Worm (Caenorhabditis elegans) whole organism, midembryonic: ENCODE results near the gene srg-31.

ENCODE experiments used
- T22C8.4 ChIP-seq: fragments of 200-800 bp; sonication (Bioruptor generic); IDR thresholded peaks from 2 replicates; pipeline ENCODE4 v1.3.6; 2022; ENCODE audit warnings: missing genetic modification characterization, missing compliant biosample characterization
- cog-1 ChIP-seq: sonication (generic microtip); optimal IDR thresholded peaks from 2 replicates; lab custom pipeline; 2016; ENCODE audit warnings: missing genetic modification characterization, missing compliant biosample characterization
- flt-1 ChIP-seq: fragments of 200-800 bp; sonication (Bioruptor generic); IDR thresholded peaks from 2 replicates; pipeline ENCODE4 v1.3.6; 2022; ENCODE audit warnings: missing genetic modification characterization, missing compliant biosample characterization
- med-1 ChIP-seq: sonication (generic microtip); optimal IDR thresholded peaks from 2 replicates; lab custom pipeline; 2017; ENCODE audit warnings: missing genetic modification characterization, mild to moderate bottlenecking, missing compliant biosample characterization, antibody characterized with exemption, missing genetic modification reagents; ENCODE audit not compliant: insufficient read depth
- ref-1 ChIP-seq: fragments of 200-800 bp; sonication (Bioruptor generic); conservative IDR thresholded peaks from 2 replicates; pipeline ENCODE4 v1.3.6; 2022; ENCODE audit warnings: missing genetic modification reagents, missing genetic modification characterization, missing compliant biosample characterization
- tab-1 ChIP-seq: fragments of 200-800 bp; sonication (Bioruptor generic); IDR thresholded peaks from 2 replicates; pipeline ENCODE4 v1.3.6; 2022; ENCODE audit warnings: missing genetic modification characterization, missing compliant biosample characterization
- ztf-23 ChIP-seq: fragments of 200-800 bp; sonication (Bioruptor generic); IDR thresholded peaks from 2 replicates; pipeline ENCODE4 v1.3.6; 2022; ENCODE audit warnings: missing genetic modification reagents, missing genetic modification characterization, missing compliant biosample characterization
- ztf-29 ChIP-seq: fragments of 200-800 bp; sonication (Bioruptor generic); IDR thresholded peaks from 2 replicates; pipeline ENCODE4 v1.3.6; 2022; ENCODE audit warnings: missing genetic modification reagents, missing genetic modification characterization, missing compliant biosample characterization

DNA sequence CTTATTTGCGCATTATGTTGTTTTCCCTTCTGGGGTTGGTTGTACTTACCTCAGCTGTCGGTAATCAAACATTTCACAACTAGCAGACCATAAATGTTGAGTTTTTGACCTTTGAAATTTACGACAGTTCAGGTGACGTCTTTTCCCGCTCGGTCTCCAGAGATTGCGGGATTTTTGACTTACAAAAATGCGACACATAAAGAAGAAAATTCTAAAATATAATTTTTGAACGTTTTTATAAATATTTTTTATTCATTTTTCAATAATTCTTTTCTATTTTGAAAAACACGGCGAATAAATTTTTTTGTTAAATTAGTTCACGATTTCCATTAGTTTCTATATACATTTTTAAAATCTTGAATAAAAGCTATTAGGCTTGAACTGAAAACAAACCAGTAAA is 29.1 kb upstream of the srg-31 start, which contains the start of gene nhr-161:
- TF ChIP-seq flt-1 (GFP tag; lab: Robert Waterston, UW): no peak
- no peak for TF ChIP-seq ztf-29 (GFP tag; lab: Robert Waterston, UW)
- TF ChIP-seq tab-1 (GFP tag; lab: Robert Waterston, UW): no peak
- no peak for TF ChIP-seq ztf-23
- TF ChIP-seq ref-1 (GFP tag; lab: Robert Waterston, UW): no peak
- no peak for TF ChIP-seq cog-1
- no peak for TF ChIP-seq med-1 (GFP tag; lab: Kevin White, UChicago)
- TF ChIP-seq T22C8.4 (GFP tag; lab: Robert Waterston, UW): no peak
